Worm (Caenorhabditis elegans) whole organism, L4 larva: ENCODE results near the gene gldi-10.

ENCODE experiments used
- D1046.2 ChIP-seq: fragments of 200-800 bp; sonication (Bioruptor generic); IDR thresholded peaks from 2 replicates; pipeline ENCODE4 v1.3.6; 2022; ENCODE audit warnings: missing genetic modification characterization, missing compliant biosample characterization
- F37D6.2 ChIP-seq: sonication (generic microtip); optimal IDR thresholded peaks from 2 replicates; lab custom pipeline; 2016; ENCODE audit warnings: mild to moderate bottlenecking, missing genetic modification characterization, missing compliant biosample characterization
- R02D3.7 ChIP-seq: fragments of 150-350 bp; sonication (generic microtip); optimal IDR thresholded peaks from 3 replicates; lab custom pipeline; 2014; ENCODE audit warnings: missing biosample characterization, missing genetic modification characterization
- T20F7.1 ChIP-seq: fragments of 200-800 bp; sonication (Bioruptor generic); optimal IDR thresholded peaks from 2 replicates; lab custom pipeline; 2018; ENCODE audit warnings: mild to moderate bottlenecking, missing genetic modification characterization, missing compliant biosample characterization
- Y105C5A.15 ChIP-seq: fragments of 200-800 bp; sonication (Bioruptor generic); IDR thresholded peaks from 2 replicates; pipeline ENCODE4 v1.3.6; 2022; ENCODE audit warnings: missing genetic modification characterization, missing compliant biosample characterization
- Y75B8A.6 ChIP-seq: fragments of 200-800 bp; sonication (Bioruptor generic); IDR thresholded peaks from 2 replicates; pipeline ENCODE4 v1.3.6; 2022; ENCODE audit warnings: missing genetic modification reagents, missing genetic modification characterization, missing compliant biosample characterization
- aha-1 ChIP-seq: fragments of 150-350 bp; peaks from one replicate; lab custom pipeline; 2014; ENCODE audit warnings: missing biosample characterization, missing genetic modification characterization
- aly-2 ChIP-seq: sonication (generic microtip); optimal IDR thresholded peaks from 2 replicates; lab custom pipeline; 2018; ENCODE audit warnings: missing biosample characterization, missing genetic modification characterization
- ama-1 ChIP-seq: fragments of 150-350 bp; optimal IDR thresholded peaks from 2 replicates; lab custom pipeline; 2014; ENCODE audit warnings: inconsistent platforms, mixed read lengths
- arid-1 ChIP-seq: fragments of 200-800 bp; sonication (Bioruptor generic); conservative IDR thresholded peaks from 2 replicates; pipeline ENCODE4 v1.3.6; 2022; ENCODE audit warnings: missing genetic modification reagents, missing genetic modification characterization, missing compliant biosample characterization
- attf-4 ChIP-seq: sonication (generic microtip); optimal IDR thresholded peaks from 3 replicates; lab custom pipeline; 2017; ENCODE audit warnings: missing biosample characterization, missing genetic modification characterization
- ceh-20 ChIP-seq: fragments of 200-800 bp; sonication (Bioruptor generic); IDR thresholded peaks from 2 replicates; pipeline ENCODE4 v1.3.6; 2022; ENCODE audit warnings: missing genetic modification reagents, missing genetic modification characterization, missing compliant biosample characterization
- ceh-32 ChIP-seq: sonication (generic microtip); optimal IDR thresholded peaks from 2 replicates; lab custom pipeline; 2016; ENCODE audit warnings: mild to moderate bottlenecking, missing genetic modification characterization, missing compliant biosample characterization; ENCODE audit not compliant: poor library complexity
- ceh-62 ChIP-seq: sonication (generic microtip); optimal IDR thresholded peaks from 2 replicates; lab custom pipeline; 2017; ENCODE audit warnings: missing biosample characterization, missing genetic modification characterization
- ceh-82 ChIP-seq: sonication (generic microtip); optimal IDR thresholded peaks from 2 replicates; lab custom pipeline; 2017; ENCODE audit warnings: missing biosample characterization, missing genetic modification characterization
- ctbp-1 ChIP-seq: fragments of 200-800 bp; sonication (Bioruptor generic); IDR thresholded peaks from 2 replicates; pipeline ENCODE4 v1.3.6; 2022; ENCODE audit warnings: missing genetic modification reagents, missing genetic modification characterization, missing compliant biosample characterization
- daf-12 ChIP-seq: fragments of 150-350 bp; optimal IDR thresholded peaks from 2 replicates; lab custom pipeline; 2014; ENCODE audit warnings: missing biosample characterization, missing genetic modification reagents, missing genetic modification characterization
- daf-16 ChIP-seq, 3 experiments: sonication (generic microtip); optimal IDR thresholded peaks; 2 replicates each; lab custom pipeline; 2016 to 2017; ENCODE audit warnings: missing genetic modification characterization in 3 of 3, missing genetic modification reagents in 3 of 3, mild to moderate bottlenecking in 2 of 3, missing compliant biosample characterization in 2 of 3, missing biosample characterization in 1 of 3, moderate library complexity in 1 of 3
- daf-8 ChIP-seq: fragments of 200-800 bp; sonication (Bioruptor generic); IDR thresholded peaks from 2 replicates; pipeline ENCODE4 v1.3.6; 2022; ENCODE audit warnings: missing genetic modification characterization, missing compliant biosample characterization
- dpl-1 ChIP-seq: fragments of 150-350 bp; optimal IDR thresholded peaks from 2 replicates; lab custom pipeline; 2014; ENCODE audit warnings: missing biosample characterization, missing genetic modification reagents, missing genetic modification characterization
- egl-27 ChIP-seq: sonication (generic microtip); optimal IDR thresholded peaks from 3 replicates; lab custom pipeline; 2017; ENCODE audit warnings: missing biosample characterization, missing genetic modification reagents, missing genetic modification characterization
- fkh-10 ChIP-seq: fragments of 150-350 bp; optimal IDR thresholded peaks from 2 replicates; lab custom pipeline; 2014; ENCODE audit warnings: missing biosample characterization, missing genetic modification reagents, missing genetic modification characterization
- hlh-11 ChIP-seq: fragments of 200-800 bp; sonication (Bioruptor generic); optimal IDR thresholded peaks from 2 replicates; lab custom pipeline; 2018; ENCODE audit warnings: mild to moderate bottlenecking, missing genetic modification characterization, missing compliant biosample characterization
- hlh-30 ChIP-seq: sonication (generic microtip); optimal IDR thresholded peaks from 2 replicates; lab custom pipeline; 2017; ENCODE audit warnings: antibody characterized with exemption, mild to moderate bottlenecking, missing genetic modification characterization, missing compliant biosample characterization; ENCODE audit not compliant: insufficient read depth
- lin-1 ChIP-seq: fragments of 200-800 bp; sonication (Bioruptor generic); IDR thresholded peaks from 2 replicates; pipeline ENCODE4 v1.3.6; 2022; ENCODE audit warnings: missing genetic modification reagents, missing genetic modification characterization, missing compliant biosample characterization
- lin-38 ChIP-seq: fragments of 200-800 bp; sonication (Bioruptor generic); IDR thresholded peaks from 2 replicates; pipeline ENCODE4 v1.3.6; 2022; ENCODE audit warnings: missing genetic modification reagents, missing genetic modification characterization, missing compliant biosample characterization
- madf-9 ChIP-seq: fragments of 200-800 bp; sonication (Bioruptor generic); conservative IDR thresholded peaks from 2 replicates; pipeline ENCODE4 v1.3.6; 2022; ENCODE audit warnings: missing genetic modification reagents, missing genetic modification characterization, missing compliant biosample characterization
- mdl-1 ChIP-seq, 2 experiments: fragments of 150-350 bp in 1 of 2; sonication (generic microtip) in 1 of 2; optimal IDR thresholded peaks; 2 replicates each; lab custom pipeline; 2014 to 2017; ENCODE audit warnings: missing biosample characterization in 2 of 2, missing genetic modification characterization in 2 of 2
- mdt-29 ChIP-seq: fragments of 200-800 bp; sonication (Bioruptor generic); IDR thresholded peaks from 2 replicates; pipeline ENCODE4 v1.3.6; 2022; ENCODE audit warnings: missing genetic modification reagents, missing genetic modification characterization, missing compliant biosample characterization
- mep-1 ChIP-seq: fragments of 150-350 bp; sonication (generic microtip); optimal IDR thresholded peaks from 3 replicates; lab custom pipeline; 2014; ENCODE audit warnings: missing biosample characterization, missing genetic modification characterization
- mes-2 ChIP-seq: sonication (generic microtip); optimal IDR thresholded peaks from 2 replicates; lab custom pipeline; 2016; ENCODE audit warnings: missing genotype, mild to moderate bottlenecking, missing genetic modification characterization, missing compliant biosample characterization; ENCODE audit not compliant: poor library complexity, severe bottlenecking
- nhr-102 ChIP-seq: sonication (generic microtip); optimal IDR thresholded peaks from 2 replicates; lab custom pipeline; 2016; ENCODE audit warnings: mild to moderate bottlenecking, missing genetic modification characterization, moderate library complexity, missing compliant biosample characterization
- nhr-11 ChIP-seq: fragments of 150-350 bp; optimal IDR thresholded peaks from 2 replicates; lab custom pipeline; 2014; ENCODE audit warnings: missing biosample characterization, missing genetic modification characterization
- nhr-111 ChIP-seq: fragments of 200-800 bp; sonication (Bioruptor generic); optimal IDR thresholded peaks from 2 replicates; lab custom pipeline; 2018; ENCODE audit warnings: mild to moderate bottlenecking, missing genetic modification characterization, missing compliant biosample characterization
- nhr-237 ChIP-seq: sonication (generic microtip); optimal IDR thresholded peaks from 2 replicates; lab custom pipeline; 2017; ENCODE audit warnings: missing biosample characterization, missing genetic modification characterization
- nhr-25 ChIP-seq: sonication (generic microtip); optimal IDR thresholded peaks from 2 replicates; lab custom pipeline; 2017; ENCODE audit warnings: missing genetic modification characterization, mild to moderate bottlenecking, missing compliant biosample characterization, antibody characterized with exemption, moderate library complexity, borderline replicate concordance; ENCODE audit not compliant: insufficient read depth
- nhr-41 ChIP-seq: fragments of 200-800 bp; sonication (Bioruptor generic); IDR thresholded peaks from 2 replicates; pipeline ENCODE4 v1.3.6; 2022; ENCODE audit warnings: missing genetic modification reagents, missing genetic modification characterization, missing compliant biosample characterization
- nhr-6 ChIP-seq: fragments of 150-350 bp; optimal IDR thresholded peaks from 2 replicates; lab custom pipeline; 2014; ENCODE audit warnings: missing biosample characterization, missing genetic modification characterization
- nhr-76 ChIP-seq: fragments of 150-350 bp; optimal IDR thresholded peaks from 2 replicates; lab custom pipeline; 2014; ENCODE audit warnings: missing biosample characterization, missing genetic modification characterization
- pqm-1 ChIP-seq: sonication (generic microtip); optimal IDR thresholded peaks from 2 replicates; lab custom pipeline; 2017; ENCODE audit warnings: missing biosample characterization, missing genetic modification characterization
- rbr-2 ChIP-seq: sonication (generic microtip); optimal IDR thresholded peaks from 2 replicates; lab custom pipeline; 2016; ENCODE audit warnings: missing genotype, missing genetic modification characterization, missing compliant biosample characterization
- sdz-12 ChIP-seq: fragments of 200-800 bp; sonication (Bioruptor generic); optimal IDR thresholded peaks from 2 replicates; lab custom pipeline; 2018; ENCODE audit warnings: mild to moderate bottlenecking, missing genetic modification characterization, missing compliant biosample characterization
- set-16 ChIP-seq: fragments of 200-800 bp; sonication (Bioruptor generic); IDR thresholded peaks from 2 replicates; pipeline ENCODE4 v1.3.6; 2022; ENCODE audit warnings: missing genetic modification reagents, missing genetic modification characterization, missing compliant biosample characterization
- skn-1 ChIP-seq: fragments of 150-350 bp; optimal IDR thresholded peaks from 2 replicates; lab custom pipeline; 2014; ENCODE audit warnings: missing biosample characterization, missing genetic modification characterization
- snpc-1.2 ChIP-seq: fragments of 200-800 bp; sonication (Bioruptor generic); IDR thresholded peaks from 2 replicates; pipeline ENCODE4 v1.3.6; 2022; ENCODE audit warnings: missing genetic modification reagents, missing genetic modification characterization, missing compliant biosample characterization
- snpc-4 ChIP-seq: fragments of 150-350 bp; optimal IDR thresholded peaks from 2 replicates; lab custom pipeline; 2014; ENCODE audit warnings: missing biosample characterization, missing genetic modification characterization
- spr-1 ChIP-seq: sonication (generic microtip); optimal IDR thresholded peaks from 2 replicates; lab custom pipeline; 2016; ENCODE audit warnings: mild to moderate bottlenecking, missing genetic modification characterization, missing compliant biosample characterization
- zag-1 ChIP-seq: fragments of 150-350 bp; optimal IDR thresholded peaks from 2 replicates; lab custom pipeline; 2014; ENCODE audit warnings: missing biosample characterization, missing genetic modification characterization
- zfp-2 ChIP-seq: sonication (generic microtip); optimal IDR thresholded peaks from 2 replicates; lab custom pipeline; 2016; ENCODE audit warnings: mild to moderate bottlenecking, missing genetic modification characterization, missing compliant biosample characterization
- zfp-3 ChIP-seq: fragments of 200-800 bp; sonication (Bioruptor generic); conservative IDR thresholded peaks from 2 replicates; pipeline ENCODE4 v1.3.6; 2022; ENCODE audit warnings: missing genetic modification reagents, missing genetic modification characterization, missing compliant biosample characterization
- zip-11 ChIP-seq: fragments of 200-800 bp; sonication (Bioruptor generic); IDR thresholded peaks from 2 replicates; pipeline ENCODE4 v1.3.6; 2022; ENCODE audit warnings: missing genetic modification characterization, missing compliant biosample characterization
- zip-2 ChIP-seq: fragments of 150-350 bp; optimal IDR thresholded peaks from 2 replicates; lab custom pipeline; 2014; ENCODE audit warnings: missing biosample characterization, missing genetic modification characterization
- ztf-7 ChIP-seq: fragments of 150-350 bp; optimal IDR thresholded peaks from 2 replicates; lab custom pipeline; 2014; ENCODE audit warnings: missing biosample characterization, missing genetic modification characterization

The gldi-10 gene

DNA sequence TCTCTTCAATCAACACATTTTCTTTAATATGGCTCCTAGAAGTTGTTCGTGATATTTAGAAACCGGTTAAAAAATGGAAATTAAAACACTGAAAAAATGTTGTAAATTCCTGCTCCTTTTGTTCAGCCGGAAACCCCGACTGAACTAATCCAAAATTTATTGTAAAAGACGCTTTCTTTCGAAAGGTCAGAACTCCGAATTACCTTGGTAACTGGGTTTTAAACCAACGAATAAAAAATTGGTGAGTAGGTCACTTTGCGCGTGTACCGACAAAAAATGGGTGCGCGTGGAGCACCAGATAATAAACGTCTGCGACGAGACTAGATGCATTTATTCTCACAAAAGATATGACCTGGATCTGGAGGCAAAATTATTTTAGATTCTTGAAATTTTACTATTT lies 31.6 kb downstream of the gldi-10 start (continued):
- TF ChIP-seq nhr-237: no peak
- TF ChIP-seq nhr-111 (GFP tag; lab: Kevin White, UChicago): no peak
- no peak for TF ChIP-seq snpc-4 (tag; lab: Kevin White, UChicago)
- TF ChIP-seq snpc-1.2 (GFP tag; lab: Robert Waterston, UW): peak; percentile 88
- no peak for TF ChIP-seq hlh-11 (tag; lab: Kevin White, UChicago)
- no peak for TF ChIP-seq mdt-29 (GFP tag; lab: Robert Waterston, UW)
- TF ChIP-seq mes-2 (tag; lab: Kevin White, UChicago): no peak
- TF ChIP-seq F37D6.2: no peak
- no peak for TF ChIP-seq ctbp-1 (GFP tag; lab: Robert Waterston, UW)
- no peak for TF ChIP-seq set-16 (GFP tag; lab: Robert Waterston, UW)
- TF ChIP-seq T20F7.1 (GFP tag; lab: Kevin White, UChicago): no peak
- no peak for TF ChIP-seq zfp-2 (tag; lab: Kevin White, UChicago)
- TF ChIP-seq nhr-25 (tag; lab: Kevin White, UChicago): no peak
- TF ChIP-seq ceh-62 (tag; lab: Kevin White, UChicago): no peak
- TF ChIP-seq zag-1: no peak
- no peak for TF ChIP-seq daf-8 (GFP tag; lab: Robert Waterston, UW)
- 0 out of 2 replicates have a peak, but pooled peaks have one; percentile 27 for TF ChIP-seq zfp-3 (GFP tag; lab: Robert Waterston, UW)
- no peak for TF ChIP-seq mep-1 (tag; lab: Kevin White, UChicago)
- no peak for TF ChIP-seq ztf-7
- TF ChIP-seq daf-12 (tag; lab: Kevin White, UChicago): no peak
- no peak for TF ChIP-seq ceh-82 (tag; lab: Kevin White, UChicago)
- no peak for TF ChIP-seq lin-1 (GFP tag; lab: Robert Waterston, UW)
- no peak for TF ChIP-seq rbr-2 (tag; lab: Kevin White, UChicago)
- no peak for TF ChIP-seq ceh-32 (tag; lab: Kevin White, UChicago)
- peak; percentile 33 for TF ChIP-seq lin-38 (GFP tag; lab: Robert Waterston, UW)
- 0 out of 2 replicates have a peak, but pooled peaks have one; percentile 26 for TF ChIP-seq nhr-41
- TF ChIP-seq ceh-20 (GFP tag; lab: Robert Waterston, UW): no peak
- no peak for TF ChIP-seq nhr-76 (tag; lab: Kevin White, UChicago)
- no peak for TF ChIP-seq pqm-1 (tag; lab: Kevin White, UChicago)
- TF ChIP-seq hlh-30 (tag; lab: Kevin White, UChicago): no peak
- TF ChIP-seq sdz-12 (GFP tag; lab: Kevin White, UChicago): no peak
- no peak for TF ChIP-seq daf-16 (GFP tag; optimal IDR thresholded peaks at IDR 0.05; lab: Kevin White, UChicago)
- peak; percentile 19 for TF ChIP-seq daf-16 (tag; optimal IDR thresholded peaks at IDR 0.05; lab: Kevin White, UChicago)
- no peak for TF ChIP-seq nhr-6 (tag; lab: Kevin White, UChicago)
- no peak for TF ChIP-seq mdl-1 (tag; optimal IDR thresholded peaks at IDR 0.05; lab: Kevin White, UChicago)
- peak; percentile 70 for TF ChIP-seq arid-1
- TF ChIP-seq ama-1 (lab: Kevin White, UChicago): no peak
- TF ChIP-seq fkh-10: no peak
- no peak for TF ChIP-seq skn-1 (tag; lab: Kevin White, UChicago)
- TF ChIP-seq attf-4 (tag; lab: Kevin White, UChicago): no peak
- TF ChIP-seq madf-9 (GFP tag; lab: Robert Waterston, UW): no peak
- no peak for TF ChIP-seq zip-11 (GFP tag; lab: Robert Waterston, UW)
- TF ChIP-seq aha-1 (tag; lab: Kevin White, UChicago): no peak
- no peak for TF ChIP-seq Y75B8A.6 (GFP tag; lab: Robert Waterston, UW)
- no peak for TF ChIP-seq R02D3.7 (tag; lab: Kevin White, UChicago)
- TF ChIP-seq egl-27 (tag; lab: Kevin White, UChicago): no peak
- 0 out of 2 replicates have a peak, but pooled peaks have one; percentile 11 for TF ChIP-seq Y105C5A.15 (GFP tag; lab: Robert Waterston, UW)
- TF ChIP-seq zip-2 (tag; lab: Kevin White, UChicago): no peak
- TF ChIP-seq spr-1 (tag; lab: Kevin White, UChicago): no peak
- no peak for TF ChIP-seq aly-2 (tag; lab: Kevin White, UChicago)
- TF ChIP-seq dpl-1 (GFP tag; lab: Kevin White, UChicago): no peak
- TF ChIP-seq nhr-102 (tag; lab: Kevin White, UChicago): peak; percentile 30
- no peak for TF ChIP-seq D1046.2
- TF ChIP-seq nhr-11 (tag; lab: Kevin White, UChicago): no peak
